Worm (Caenorhabditis elegans): Measurements from ENCODE around the gene F25E2.2.

F25E2.2 gene

DNA sequence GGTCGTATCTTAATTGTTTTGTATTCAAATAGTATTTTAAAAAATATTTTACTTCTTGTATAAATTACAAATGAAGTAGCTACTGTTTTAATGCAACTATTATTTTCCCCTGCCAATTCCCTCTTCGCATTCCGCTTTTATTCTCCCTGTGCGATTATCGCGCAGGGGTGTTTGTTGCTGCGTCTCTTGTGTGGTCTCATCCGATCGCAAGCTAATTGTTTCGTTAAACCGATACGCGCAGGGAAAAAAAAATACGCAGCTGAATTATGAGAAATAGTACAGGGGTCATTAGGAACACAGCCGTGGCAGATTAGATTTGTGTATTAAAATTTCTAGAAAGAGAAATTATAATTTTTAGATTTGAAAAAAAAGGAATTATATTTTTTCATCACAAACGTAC is 4.1 kb downstream of the F25E2.2 start (continued):
- TF ChIP-seq ceh-100 (GFP tag; IDR thresholded peaks at IDR 0.05) (peak; percentile 80), snpc-4 (GFP tag; optimal IDR thresholded peaks at IDR 0.05) (peak; percentile 60), snpc-4 (tag; optimal IDR thresholded peaks at IDR 0.05) (peak; percentile 78 to 90 (median 84)), let-607 (tag; optimal IDR thresholded peaks at IDR 0.05) (peak; percentile 83 to 95), snpc-1.1 (tag; optimal IDR thresholded peaks at IDR 0.05; ENCODE audit: insufficient read depth) (no peak), nhr-120 (GFP tag; IDR thresholded peaks at IDR 0.05) (0 out of 2 replicates have a peak, but pooled peaks have one; percentile 36), tlf-1 (GFP tag; optimal IDR thresholded peaks at IDR 0.05) (peak; percentile 98), somi-1 (GFP tag; optimal IDR thresholded peaks at IDR 0.05) (peak; percentile 95), athp-1 (tag; optimal IDR thresholded peaks at IDR 0.05) (peak; percentile 43), Y53G8AR.9 (GFP tag; conservative IDR thresholded peaks at IDR 0.05) (peak; percentile 97), Y53F4B.3 (GFP tag; IDR thresholded peaks at IDR 0.05) (no peak), lir-1 (GFP tag; conservative IDR thresholded peaks at IDR 0.05) (peak; percentile 89), nfya-1 (tag; optimal IDR thresholded peaks at IDR 0.05; ENCODE audit: borderline replicate concordance, insufficient read depth) (no peak), sdz-38 (tag; optimal IDR thresholded peaks at IDR 0.05) (no peak), ekl-4 (GFP tag; IDR thresholded peaks at IDR 0.05) (peak; percentile 90), hlh-12 (tag; optimal IDR thresholded peaks at IDR 0.05) (no peak), ceh-91 (GFP tag; IDR thresholded peaks at IDR 0.05) (no peak), chd-7 (tag; optimal IDR thresholded peaks at IDR 0.05) (peak; percentile 93), ceh-58 (GFP tag; IDR thresholded peaks at IDR 0.05) (0 out of 2 replicates have a peak, but pooled peaks have one; percentile 72), zim-3 (tag; optimal IDR thresholded peaks at IDR 0.05) (no peak), ceh-27 (GFP tag; optimal IDR thresholded peaks at IDR 0.05) (peak; percentile 98), aptf-3 (GFP tag; IDR thresholded peaks at IDR 0.05) (no peak), Y79H2A.3 (GFP tag; conservative IDR thresholded peaks at IDR 0.05) (no peak), ceh-79 (tag; optimal IDR thresholded peaks at IDR 0.05) (peak; percentile 51), B0019.2 (GFP tag; conservative IDR thresholded peaks at IDR 0.05) (no peak), ZK185.1 (tag; optimal IDR thresholded peaks at IDR 0.05; ENCODE audit: poor library complexity, severe bottlenecking) (peak; percentile 98), F52B5.7 (tag; optimal IDR thresholded peaks at IDR 0.05) (peak; percentile 80), akir-1 (GFP tag; optimal IDR thresholded peaks at IDR 0.05) (peak; percentile 81), dpl-1 (GFP tag; optimal IDR thresholded peaks at IDR 0.05) (peak; percentile 35), hrde-1 (tag; optimal IDR thresholded peaks at IDR 0.05; ENCODE audit: borderline replicate concordance) (peak; percentile 22), gei-17 (GFP tag; optimal IDR thresholded peaks at IDR 0.05) (peak; percentile 96), lag-1 (GFP tag; IDR thresholded peaks at IDR 0.05) (peak; percentile 92), C17E4.6 (GFP tag; IDR thresholded peaks at IDR 0.05) (peak; percentile 74; the same call in 1 of the 2 replicates), lin-40 (tag; optimal IDR thresholded peaks at IDR 0.05) (peak; percentile 100), sptf-2 (GFP tag; optimal IDR thresholded peaks at IDR 0.05) (peak; percentile 44), pbrm-1 (GFP tag; IDR thresholded peaks at IDR 0.05) (peak; percentile 97), F22D6.2 (tag; optimal IDR thresholded peaks at IDR 0.05) (peak; percentile 93), F57A8.1 (GFP tag; optimal IDR thresholded peaks at IDR 0.05) (peak; percentile 94), lin-26 (GFP tag; IDR thresholded peaks at IDR 0.05) (peak; percentile 88), nhr-179 (tag; optimal IDR thresholded peaks at IDR 0.05) (peak; percentile 84), rec-8 (tag; optimal IDR thresholded peaks at IDR 0.05) (peak in 1 of 2 experiments; percentile 67), mes-4 (tag; optimal IDR thresholded peaks at IDR 0.05) (no peak), lin-54 (GFP tag; optimal IDR thresholded peaks at IDR 0.05) (peak; percentile 92), ztf-26 (tag; optimal IDR thresholded peaks at IDR 0.05) (peak; percentile 99), die-1 (tag; optimal IDR thresholded peaks at IDR 0.05) (peak; percentile 59), lsl-1 (GFP tag; optimal IDR thresholded peaks at IDR 0.05) (no peak), hlh-26 (GFP tag; conservative IDR thresholded peaks at IDR 0.05) (no peak), ets-4 (GFP tag; optimal IDR thresholded peaks at IDR 0.05) (peak; percentile 78)

Measured in whole organism, young adult.